Worm (Caenorhabditis elegans) whole organism, L4 larva: ENCODE data around the gene srg-60.

Experiments used
- F44E2.7 ChIP-seq: fragments of 200-800 bp; sonication (Bioruptor generic); IDR thresholded peaks from 2 replicates; pipeline ENCODE4 v2.1.2; 2022; ENCODE audit warnings: missing genetic modification characterization, missing compliant biosample characterization
- R02D3.7 ChIP-seq: fragments of 150-350 bp; sonication (generic microtip); optimal IDR thresholded peaks from 3 replicates; lab custom pipeline; 2014; ENCODE audit warnings: missing biosample characterization, missing genetic modification characterization
- Y105C5A.15 ChIP-seq: fragments of 200-800 bp; sonication (Bioruptor generic); IDR thresholded peaks from 2 replicates; pipeline ENCODE4 v1.3.6; 2022; ENCODE audit warnings: missing genetic modification characterization, missing compliant biosample characterization
- Y48G9A.11 ChIP-seq: fragments of 200-800 bp; sonication (Bioruptor generic); IDR thresholded peaks from 2 replicates; pipeline ENCODE4 v1.3.6; 2022; ENCODE audit warnings: missing genetic modification reagents, missing genetic modification characterization, missing compliant biosample characterization
- Y75B8A.6 ChIP-seq: fragments of 200-800 bp; sonication (Bioruptor generic); IDR thresholded peaks from 2 replicates; pipeline ENCODE4 v1.3.6; 2022; ENCODE audit warnings: missing genetic modification reagents, missing genetic modification characterization, missing compliant biosample characterization
- ZK337.2 ChIP-seq: fragments of 200-800 bp; sonication (Bioruptor generic); IDR thresholded peaks from 2 replicates; pipeline ENCODE4 v1.3.6; 2022; ENCODE audit warnings: missing genetic modification reagents, missing genetic modification characterization, missing compliant biosample characterization
- aly-2 ChIP-seq: sonication (generic microtip); optimal IDR thresholded peaks from 2 replicates; lab custom pipeline; 2018; ENCODE audit warnings: missing biosample characterization, missing genetic modification characterization
- ama-1 ChIP-seq: fragments of 150-350 bp; optimal IDR thresholded peaks from 2 replicates; lab custom pipeline; 2014; ENCODE audit warnings: inconsistent platforms, mixed read lengths
- arid-1 ChIP-seq: fragments of 200-800 bp; sonication (Bioruptor generic); conservative IDR thresholded peaks from 2 replicates; pipeline ENCODE4 v1.3.6; 2022; ENCODE audit warnings: missing genetic modification reagents, missing genetic modification characterization, missing compliant biosample characterization
- ceh-20 ChIP-seq: fragments of 200-800 bp; sonication (Bioruptor generic); IDR thresholded peaks from 2 replicates; pipeline ENCODE4 v1.3.6; 2022; ENCODE audit warnings: missing genetic modification reagents, missing genetic modification characterization, missing compliant biosample characterization
- ceh-44 ChIP-seq: fragments of 200-800 bp; sonication (Bioruptor generic); IDR thresholded peaks from 2 replicates; pipeline ENCODE4 v1.3.6; 2022; ENCODE audit warnings: missing genetic modification reagents, missing genetic modification characterization, missing compliant biosample characterization
- ces-1 ChIP-seq: fragments of 150-350 bp; sonication (generic microtip); optimal IDR thresholded peaks from 4 replicates; lab custom pipeline; 2014; ENCODE audit warnings: missing biosample characterization, missing genetic modification reagents, missing genetic modification characterization
- daf-16 ChIP-seq, 3 experiments: sonication (generic microtip); optimal IDR thresholded peaks; 2 replicates each; lab custom pipeline; 2016 to 2017; ENCODE audit warnings: missing genetic modification characterization in 3 of 3, missing genetic modification reagents in 3 of 3, mild to moderate bottlenecking in 2 of 3, missing compliant biosample characterization in 2 of 3, missing biosample characterization in 1 of 3, moderate library complexity in 1 of 3
- daf-19 ChIP-seq: fragments of 200-800 bp; sonication (Bioruptor generic); conservative IDR thresholded peaks from 2 replicates; pipeline ENCODE4 v1.3.6; 2022; ENCODE audit warnings: missing genetic modification characterization, missing compliant biosample characterization
- daf-8 ChIP-seq: fragments of 200-800 bp; sonication (Bioruptor generic); IDR thresholded peaks from 2 replicates; pipeline ENCODE4 v1.3.6; 2022; ENCODE audit warnings: missing genetic modification characterization, missing compliant biosample characterization
- dmd-6 ChIP-seq: fragments of 200-800 bp; sonication (Bioruptor generic); IDR thresholded peaks from 2 replicates; pipeline ENCODE4 v1.3.6; 2022; ENCODE audit warnings: missing genetic modification reagents, missing genetic modification characterization, missing compliant biosample characterization
- dve-1 ChIP-seq: sonication (generic microtip); optimal IDR thresholded peaks from 2 replicates; lab custom pipeline; 2017; ENCODE audit warnings: antibody characterized with exemption, mild to moderate bottlenecking, missing genetic modification characterization, missing compliant biosample characterization; ENCODE audit not compliant: insufficient read depth
- egl-27 ChIP-seq: sonication (generic microtip); optimal IDR thresholded peaks from 3 replicates; lab custom pipeline; 2017; ENCODE audit warnings: missing biosample characterization, missing genetic modification reagents, missing genetic modification characterization
- egl-43 ChIP-seq: fragments of 200-800 bp; sonication (Bioruptor generic); IDR thresholded peaks from 2 replicates; pipeline ENCODE4 v1.3.6; 2022; ENCODE audit warnings: missing genetic modification reagents, missing genetic modification characterization, missing compliant biosample characterization
- fos-1 ChIP-seq: fragments of 150-350 bp; optimal IDR thresholded peaks from 2 replicates; lab custom pipeline; 2014; ENCODE audit warnings: missing biosample characterization, missing genetic modification characterization
- gei-8 ChIP-seq: fragments of 200-800 bp; sonication (Bioruptor generic); optimal IDR thresholded peaks from 2 replicates; lab custom pipeline; 2018; ENCODE audit warnings: mild to moderate bottlenecking, missing genetic modification characterization, missing compliant biosample characterization
- hmg-1.1 ChIP-seq: fragments of 200-800 bp; sonication (Bioruptor generic); IDR thresholded peaks from 2 replicates; pipeline ENCODE4 v1.3.6; 2022; ENCODE audit warnings: missing genetic modification reagents, missing genetic modification characterization, missing compliant biosample characterization
- lim-7 ChIP-seq: fragments of 200-800 bp; sonication (Bioruptor generic); IDR thresholded peaks from 2 replicates; pipeline ENCODE4 v1.3.6; 2022; ENCODE audit warnings: missing genetic modification characterization, missing compliant biosample characterization
- lin-1 ChIP-seq: fragments of 200-800 bp; sonication (Bioruptor generic); IDR thresholded peaks from 2 replicates; pipeline ENCODE4 v1.3.6; 2022; ENCODE audit warnings: missing genetic modification reagents, missing genetic modification characterization, missing compliant biosample characterization
- lin-13 ChIP-seq: fragments of 150-350 bp; optimal IDR thresholded peaks from 2 replicates; lab custom pipeline; 2014; ENCODE audit warnings: missing biosample characterization, missing genetic modification reagents, missing genetic modification characterization
- lsy-2 ChIP-seq, 2 experiments: fragments of 150-350 bp in 1 of 2; sonication (generic microtip) in 1 of 2; optimal IDR thresholded peaks; 2 replicates each; lab custom pipeline; 2014 to 2017; ENCODE audit warnings: missing biosample characterization in 2 of 2, missing genetic modification characterization in 2 of 2
- madf-9 ChIP-seq: fragments of 200-800 bp; sonication (Bioruptor generic); conservative IDR thresholded peaks from 2 replicates; pipeline ENCODE4 v1.3.6; 2022; ENCODE audit warnings: missing genetic modification reagents, missing genetic modification characterization, missing compliant biosample characterization
- mdt-29 ChIP-seq: fragments of 200-800 bp; sonication (Bioruptor generic); IDR thresholded peaks from 2 replicates; pipeline ENCODE4 v1.3.6; 2022; ENCODE audit warnings: missing genetic modification reagents, missing genetic modification characterization, missing compliant biosample characterization
- mep-1 ChIP-seq: fragments of 150-350 bp; sonication (generic microtip); optimal IDR thresholded peaks from 3 replicates; lab custom pipeline; 2014; ENCODE audit warnings: missing biosample characterization, missing genetic modification characterization
- mes-2 ChIP-seq: sonication (generic microtip); optimal IDR thresholded peaks from 2 replicates; lab custom pipeline; 2016; ENCODE audit warnings: missing genotype, mild to moderate bottlenecking, missing genetic modification characterization, missing compliant biosample characterization; ENCODE audit not compliant: poor library complexity, severe bottlenecking
- mxl-2 ChIP-seq: fragments of 200-800 bp; sonication (Bioruptor generic); conservative IDR thresholded peaks from 2 replicates; pipeline ENCODE4 v1.3.6; 2022; ENCODE audit warnings: missing genetic modification reagents, missing genetic modification characterization, missing compliant biosample characterization
- mxl-3 ChIP-seq: fragments of 200-800 bp; sonication (Bioruptor generic); optimal IDR thresholded peaks from 2 replicates; lab custom pipeline; 2018; ENCODE audit warnings: mild to moderate bottlenecking, missing genetic modification characterization, missing compliant biosample characterization
- nhr-10 ChIP-seq: fragments of 150-350 bp; optimal IDR thresholded peaks from 2 replicates; lab custom pipeline; 2014; ENCODE audit warnings: missing biosample characterization, missing genetic modification characterization
- nhr-11 ChIP-seq: fragments of 150-350 bp; optimal IDR thresholded peaks from 2 replicates; lab custom pipeline; 2014; ENCODE audit warnings: missing biosample characterization, missing genetic modification characterization
- nhr-25 ChIP-seq: sonication (generic microtip); optimal IDR thresholded peaks from 2 replicates; lab custom pipeline; 2017; ENCODE audit warnings: missing genetic modification characterization, mild to moderate bottlenecking, missing compliant biosample characterization, antibody characterized with exemption, moderate library complexity, borderline replicate concordance; ENCODE audit not compliant: insufficient read depth
- nhr-28 ChIP-seq: fragments of 150-350 bp; optimal IDR thresholded peaks from 2 replicates; lab custom pipeline; 2014; ENCODE audit warnings: missing biosample characterization, missing genetic modification characterization
- nhr-42 ChIP-seq: fragments of 200-800 bp; sonication (Bioruptor generic); IDR thresholded peaks from 2 replicates; pipeline ENCODE4 v1.3.6; 2022; ENCODE audit warnings: missing genetic modification characterization, missing compliant biosample characterization
- nhr-76 ChIP-seq: fragments of 150-350 bp; optimal IDR thresholded peaks from 2 replicates; lab custom pipeline; 2014; ENCODE audit warnings: missing biosample characterization, missing genetic modification characterization
- pha-4 ChIP-seq, 2 experiments: fragments of 150-350 bp in 1 of 2; fragments of 200-800 bp in 1 of 2; sonication (Bioruptor generic) in 1 of 2; IDR thresholded peaks in 1 of 2; optimal IDR thresholded peaks in 1 of 2; 2 replicates each; pipeline versions ENCODE4 v1.3.6 to Lab custom; 2014 to 2022; ENCODE audit warnings: missing genetic modification characterization in 2 of 2, missing genetic modification reagents in 2 of 2, missing biosample characterization in 1 of 2, missing compliant biosample characterization in 1 of 2
- php-3 ChIP-seq: fragments of 200-800 bp; sonication (Bioruptor generic); IDR thresholded peaks from 2 replicates; pipeline ENCODE4 v1.3.6; 2022; ENCODE audit warnings: missing genetic modification reagents, missing genetic modification characterization, missing compliant biosample characterization
- rbr-2 ChIP-seq: sonication (generic microtip); optimal IDR thresholded peaks from 2 replicates; lab custom pipeline; 2016; ENCODE audit warnings: missing genotype, missing genetic modification characterization, missing compliant biosample characterization
- sdz-12 ChIP-seq: fragments of 200-800 bp; sonication (Bioruptor generic); optimal IDR thresholded peaks from 2 replicates; lab custom pipeline; 2018; ENCODE audit warnings: mild to moderate bottlenecking, missing genetic modification characterization, missing compliant biosample characterization
- set-16 ChIP-seq: fragments of 200-800 bp; sonication (Bioruptor generic); IDR thresholded peaks from 2 replicates; pipeline ENCODE4 v1.3.6; 2022; ENCODE audit warnings: missing genetic modification reagents, missing genetic modification characterization, missing compliant biosample characterization
- snpc-4 ChIP-seq: fragments of 150-350 bp; optimal IDR thresholded peaks from 2 replicates; lab custom pipeline; 2014; ENCODE audit warnings: missing biosample characterization, missing genetic modification characterization
- spr-3 ChIP-seq: fragments of 200-800 bp; sonication (Bioruptor generic); optimal IDR thresholded peaks from 2 replicates; lab custom pipeline; 2018; ENCODE audit warnings: mild to moderate bottlenecking, missing genetic modification characterization, missing compliant biosample characterization
- tra-1 ChIP-seq: fragments of 200-800 bp; sonication (Bioruptor generic); IDR thresholded peaks from 2 replicates; pipeline ENCODE4 v1.3.6; 2022; ENCODE audit warnings: missing genetic modification reagents, missing genetic modification characterization, missing compliant biosample characterization
- unc-130 ChIP-seq: sonication (generic microtip); optimal IDR thresholded peaks from 2 replicates; lab custom pipeline; 2016; ENCODE audit warnings: missing genetic modification reagents, missing genetic modification characterization, missing compliant biosample characterization
- unc-39 ChIP-seq: sonication (generic microtip); optimal IDR thresholded peaks from 2 replicates; lab custom pipeline; 2017; ENCODE audit warnings: missing biosample characterization, missing genetic modification characterization
- zag-1 ChIP-seq: fragments of 150-350 bp; optimal IDR thresholded peaks from 2 replicates; lab custom pipeline; 2014; ENCODE audit warnings: missing biosample characterization, missing genetic modification characterization
- zip-2 ChIP-seq: fragments of 150-350 bp; optimal IDR thresholded peaks from 2 replicates; lab custom pipeline; 2014; ENCODE audit warnings: missing biosample characterization, missing genetic modification characterization

srg-60 gene

ce11 chrV:2672603-2673002 lies 49.9 kb downstream of the srg-60 start, which contains the start of gene W02G9.3 (continued):
- TF ChIP-seq ceh-20 (GFP tag; lab: Robert Waterston, UW), result no peak
- TF ChIP-seq arid-1 (GFP tag; lab: Robert Waterston, UW), result no peak
- TF ChIP-seq F44E2.7 (GFP tag; lab: Robert Waterston, UW), result no peak
- TF ChIP-seq nhr-42 (GFP tag; lab: Robert Waterston, UW), result no peak
- peak; percentile 86 for TF ChIP-seq lin-13
- TF ChIP-seq unc-130 (GFP tag; lab: Kevin White, UChicago), result peak; percentile 40
- 0 out of 2 replicates have a peak, but pooled peaks have one; percentile 31 for TF ChIP-seq Y48G9A.11 (GFP tag; lab: Robert Waterston, UW)
- TF ChIP-seq ama-1 (lab: Kevin White, UChicago), result no peak
- no peak for TF ChIP-seq lin-1
- peak; percentile 71 for TF ChIP-seq nhr-28 (tag; lab: Kevin White, UChicago)
- no peak for TF ChIP-seq lim-7
- TF ChIP-seq mep-1 (tag; lab: Kevin White, UChicago), result peak; percentile 70
- TF ChIP-seq pha-4 (GFP tag; IDR thresholded peaks at IDR 0.05; lab: Robert Waterston, UW), result no peak
- TF ChIP-seq pha-4 (tag; optimal IDR thresholded peaks at IDR 0.05; lab: Kevin White, UChicago), result peak; percentile 81
- no peak for TF ChIP-seq nhr-10
- no peak for TF ChIP-seq egl-27 (tag; lab: Kevin White, UChicago)
- peak; percentile 68 for TF ChIP-seq rbr-2 (tag; lab: Kevin White, UChicago)
- no peak for TF ChIP-seq nhr-25
- peak; percentile 90 for TF ChIP-seq mes-2 (tag; lab: Kevin White, UChicago)
- no peak for TF ChIP-seq zag-1 (tag; lab: Kevin White, UChicago)
- TF ChIP-seq R02D3.7 (tag; lab: Kevin White, UChicago), result no peak
- no peak for TF ChIP-seq spr-3 (GFP tag; lab: Kevin White, UChicago)
- TF ChIP-seq gei-8 (GFP tag; lab: Kevin White, UChicago), result no peak
- TF ChIP-seq mxl-3 (GFP tag; lab: Kevin White, UChicago), result no peak
- peak; percentile 83 for TF ChIP-seq dve-1 (tag; lab: Kevin White, UChicago)
- no peak for TF ChIP-seq set-16 (GFP tag; lab: Robert Waterston, UW)
- no peak for TF ChIP-seq php-3 (GFP tag; lab: Robert Waterston, UW)
- peak; percentile 10 to 91 for TF ChIP-seq lsy-2 (tag; optimal IDR thresholded peaks at IDR 0.05; lab: Kevin White, UChicago)
- peak; percentile 36; the same call in 1 of the 2 replicates for TF ChIP-seq hmg-1.1 (GFP tag; lab: Robert Waterston, UW)
- no peak for TF ChIP-seq fos-1 (tag; lab: Kevin White, UChicago)
- 0 out of 2 replicates have a peak, but pooled peaks have one; percentile 11 for TF ChIP-seq ceh-44 (GFP tag; lab: Robert Waterston, UW)
- TF ChIP-seq Y75B8A.6 (GFP tag; lab: Robert Waterston, UW), result no peak
- TF ChIP-seq snpc-4 (tag; lab: Kevin White, UChicago), result no peak
- TF ChIP-seq egl-43 (GFP tag; lab: Robert Waterston, UW), result no peak
- no peak for TF ChIP-seq daf-19 (GFP tag; lab: Robert Waterston, UW)
- no peak for TF ChIP-seq nhr-76 (tag; lab: Kevin White, UChicago)
- TF ChIP-seq nhr-11 (tag; lab: Kevin White, UChicago), result peak; percentile 96
- TF ChIP-seq ces-1 (GFP tag; lab: Kevin White, UChicago), result no peak
- no peak for TF ChIP-seq tra-1 (GFP tag; lab: Robert Waterston, UW)
- no peak for TF ChIP-seq daf-8 (GFP tag; lab: Robert Waterston, UW)
- TF ChIP-seq mxl-2 (GFP tag; lab: Robert Waterston, UW), result no peak
- peak; percentile 24; the same call in 1 of the 2 replicates for TF ChIP-seq dmd-6 (GFP tag; lab: Robert Waterston, UW)
- TF ChIP-seq ZK337.2 (GFP tag; lab: Robert Waterston, UW), result 0 out of 2 replicates have a peak, but pooled peaks have one; percentile 17
- no peak for TF ChIP-seq sdz-12 (GFP tag; lab: Kevin White, UChicago)
- TF ChIP-seq unc-39 (tag; lab: Kevin White, UChicago), result no peak
- no peak for TF ChIP-seq aly-2 (tag; lab: Kevin White, UChicago)
- no peak for TF ChIP-seq daf-16 (GFP tag; optimal IDR thresholded peaks at IDR 0.05; lab: Kevin White, UChicago)
- peak; percentile 56 for TF ChIP-seq daf-16 (tag; optimal IDR thresholded peaks at IDR 0.05; lab: Kevin White, UChicago)
- TF ChIP-seq mdt-29, result no peak
- TF ChIP-seq Y105C5A.15 (GFP tag; lab: Robert Waterston, UW), result no peak
- no peak for TF ChIP-seq madf-9 (GFP tag; lab: Robert Waterston, UW)
- no peak for TF ChIP-seq zip-2 (tag; lab: Kevin White, UChicago)
